Worm (Caenorhabditis elegans) whole organism, L1 larva: ENCODE data around the gene nhr-210.

Experiments
- C04F5.9 ChIP-seq: sonication (generic microtip); optimal IDR thresholded peaks from 2 replicates; lab custom pipeline; 2016; ENCODE audit warnings: missing genetic modification characterization, missing compliant biosample characterization
- C16A3.4 ChIP-seq: fragments of 150-350 bp; optimal IDR thresholded peaks from 2 replicates; lab custom pipeline; 2014; ENCODE audit warnings: missing biosample characterization, missing genetic modification characterization
- C34B4.2 ChIP-seq: sonication (generic microtip); optimal IDR thresholded peaks from 2 replicates; lab custom pipeline; 2017; ENCODE audit warnings: mild to moderate bottlenecking, missing genetic modification characterization, missing compliant biosample characterization
- F16B12.6 ChIP-seq: fragments of 150-350 bp; optimal IDR thresholded peaks from 2 replicates; lab custom pipeline; 2014; ENCODE audit warnings: missing biosample characterization, missing genetic modification characterization
- Y116A8C.19 ChIP-seq: sonication (generic microtip); optimal IDR thresholded peaks from 2 replicates; lab custom pipeline; 2016; ENCODE audit warnings: missing compliant biosample characterization, missing genetic modification characterization, borderline replicate concordance
- ama-1 ChIP-seq: fragments of 150-350 bp; optimal IDR thresholded peaks from 2 replicates; lab custom pipeline; 2014
- ceh-63 ChIP-seq: fragments of 200-800 bp; sonication (Bioruptor generic); optimal IDR thresholded peaks from 2 replicates; lab custom pipeline; 2018; ENCODE audit warnings: mild to moderate bottlenecking, missing genetic modification characterization, missing compliant biosample characterization
- ceh-90 ChIP-seq: sonication (generic microtip); optimal IDR thresholded peaks from 2 replicates; lab custom pipeline; 2016; ENCODE audit warnings: missing genetic modification characterization, missing compliant biosample characterization
- ces-1 ChIP-seq: fragments of 150-350 bp; optimal IDR thresholded peaks from 2 replicates; lab custom pipeline; 2014; ENCODE audit warnings: missing biosample characterization, missing genetic modification reagents, missing genetic modification characterization
- dpl-1 ChIP-seq, 3 experiments: fragments of 150-350 bp in 2 of 3; sonication (generic microtip) in 1 of 3; optimal IDR thresholded peaks; 2 replicates each; lab custom pipeline; 2014 to 2017; ENCODE audit warnings: missing biosample characterization in 3 of 3, missing genetic modification characterization in 3 of 3, missing genetic modification reagents in 3 of 3
- dsc-1 ChIP-seq: sonication (generic microtip); optimal IDR thresholded peaks from 2 replicates; lab custom pipeline; 2016; ENCODE audit warnings: mild to moderate bottlenecking, missing genetic modification characterization, missing compliant biosample characterization
- efl-1 ChIP-seq, 4 experiments: fragments of 150-350 bp; optimal IDR thresholded peaks in 3 of 4; peaks in 1 of 4; 1 replicate in 1 of 4; 2 replicates in 3 of 4; lab custom pipeline; 2014; ENCODE audit warnings: missing biosample characterization in 2 of 4, missing genetic modification characterization in 2 of 4, missing genetic modification reagents in 2 of 4
- efl-3 ChIP-seq: fragments of 200-800 bp; sonication (Bioruptor generic); optimal IDR thresholded peaks from 2 replicates; lab custom pipeline; 2018; ENCODE audit warnings: mild to moderate bottlenecking, missing genetic modification characterization, missing compliant biosample characterization
- egl-27 ChIP-seq, 2 experiments: fragments of 150-350 bp in 1 of 2; sonication (generic microtip); optimal IDR thresholded peaks; 3 replicates each; lab custom pipeline; 2017 to 2018; ENCODE audit warnings: missing biosample characterization in 2 of 2, missing genetic modification characterization in 2 of 2, missing genetic modification reagents in 2 of 2
- elt-3 ChIP-seq, 6 experiments: fragments of 150-350 bp in 1 of 6; sonication (generic microtip); optimal IDR thresholded peaks; 2 replicates each; lab custom pipeline; 2017 to 2018; ENCODE audit warnings: missing biosample characterization in 6 of 6, missing genetic modification characterization in 6 of 6, inconsistent platforms in 1 of 6
- fkh-10 ChIP-seq: sonication (generic microtip); optimal IDR thresholded peaks from 2 replicates; lab custom pipeline; 2017; ENCODE audit warnings: missing biosample characterization, missing genetic modification reagents, missing genetic modification characterization
- fkh-8 ChIP-seq: sonication (generic microtip); optimal IDR thresholded peaks from 2 replicates; lab custom pipeline; 2016; ENCODE audit warnings: mild to moderate bottlenecking, missing genetic modification characterization, missing compliant biosample characterization
- hlh-17 ChIP-seq: fragments of 200-800 bp; sonication (Bioruptor generic); optimal IDR thresholded peaks from 2 replicates; lab custom pipeline; 2018; ENCODE audit warnings: missing genetic modification characterization, mild to moderate bottlenecking, missing compliant biosample characterization, moderate library complexity, borderline replicate concordance
- hpl-2 ChIP-seq: fragments of 150-350 bp; optimal IDR thresholded peaks from 2 replicates; lab custom pipeline; 2014; ENCODE audit warnings: missing biosample characterization, missing genetic modification reagents, missing genetic modification characterization
- jun-1 ChIP-seq: fragments of 150-350 bp; optimal IDR thresholded peaks from 2 replicates; lab custom pipeline; 2014; ENCODE audit warnings: missing biosample characterization, missing genetic modification reagents, missing genetic modification characterization
- lin-14 ChIP-seq: fragments of 200-800 bp; sonication (Bioruptor generic); optimal IDR thresholded peaks from 2 replicates; lab custom pipeline; 2018; ENCODE audit warnings: mild to moderate bottlenecking, missing genetic modification characterization, moderate library complexity, missing compliant biosample characterization
- lsy-2 ChIP-seq, 2 experiments: fragments of 150-350 bp; optimal IDR thresholded peaks; 2 replicates each; lab custom pipeline; 2014; ENCODE audit warnings: missing biosample characterization in 2 of 2, missing genetic modification characterization in 2 of 2
- mdl-1 ChIP-seq, 2 experiments: fragments of 150-350 bp; optimal IDR thresholded peaks; 2 replicates each; lab custom pipeline; 2014 to 2017; ENCODE audit warnings: missing biosample characterization in 2 of 2, missing genetic modification characterization in 2 of 2, inconsistent platforms in 1 of 2
- mep-1 ChIP-seq: fragments of 150-350 bp; optimal IDR thresholded peaks from 2 replicates; lab custom pipeline; 2014; ENCODE audit warnings: missing biosample characterization, missing genetic modification characterization
- nhr-11 ChIP-seq: fragments of 150-350 bp; optimal IDR thresholded peaks from 2 replicates; lab custom pipeline; 2014; ENCODE audit warnings: missing biosample characterization, missing genetic modification characterization
- nhr-19 ChIP-seq: fragments of 200-800 bp; sonication (Bioruptor generic); conservative IDR thresholded peaks from 2 replicates; pipeline ENCODE4 v1.3.6; 2022; ENCODE audit warnings: missing genetic modification characterization, missing compliant biosample characterization
- nhr-28 ChIP-seq: fragments of 150-350 bp; optimal IDR thresholded peaks from 2 replicates; lab custom pipeline; 2014; ENCODE audit warnings: missing biosample characterization, missing genetic modification characterization
- nhr-47 ChIP-seq: sonication (generic microtip); optimal IDR thresholded peaks from 2 replicates; lab custom pipeline; 2016; ENCODE audit warnings: mild to moderate bottlenecking, missing genetic modification characterization, moderate library complexity, missing compliant biosample characterization
- nhr-76 ChIP-seq: sonication (generic microtip); optimal IDR thresholded peaks from 2 replicates; lab custom pipeline; 2017; ENCODE audit warnings: missing biosample characterization, missing genetic modification characterization
- nhr-85 ChIP-seq: sonication (generic microtip); peaks from one replicate; lab custom pipeline; 2016; ENCODE audit warnings: missing genetic modification characterization, inconsistent platforms, missing compliant biosample characterization
- nhr-90 ChIP-seq: sonication (generic microtip); optimal IDR thresholded peaks from 2 replicates; lab custom pipeline; 2016; ENCODE audit warnings: mild to moderate bottlenecking, missing genetic modification characterization, missing compliant biosample characterization; ENCODE audit not compliant: poor library complexity
- pag-3 ChIP-seq: sonication (generic microtip); optimal IDR thresholded peaks from 2 replicates; lab custom pipeline; 2017; ENCODE audit warnings: missing genetic modification characterization, mild to moderate bottlenecking, missing compliant biosample characterization, antibody characterized with exemption, borderline replicate concordance; ENCODE audit not compliant: insufficient read depth
- pax-3 ChIP-seq: fragments of 200-800 bp; sonication (Bioruptor generic); optimal IDR thresholded peaks from 2 replicates; lab custom pipeline; 2018; ENCODE audit warnings: mild to moderate bottlenecking, missing genetic modification characterization, moderate library complexity, missing compliant biosample characterization
- rnt-1 ChIP-seq: sonication (generic microtip); optimal IDR thresholded peaks from 2 replicates; lab custom pipeline; 2016; ENCODE audit warnings: mild to moderate bottlenecking, missing genetic modification characterization, moderate library complexity, missing compliant biosample characterization
- snu-23 ChIP-seq: sonication (generic microtip); optimal IDR thresholded peaks from 2 replicates; lab custom pipeline; 2016; ENCODE audit warnings: missing genetic modification characterization, missing compliant biosample characterization
- sptf-1 ChIP-seq: fragments of 150-350 bp; optimal IDR thresholded peaks from 2 replicates; lab custom pipeline; 2014; ENCODE audit warnings: missing biosample characterization, missing genetic modification characterization
- sup-37 ChIP-seq: fragments of 200-800 bp; sonication (Bioruptor generic); optimal IDR thresholded peaks from 2 replicates; lab custom pipeline; 2018; ENCODE audit warnings: mild to moderate bottlenecking, missing genetic modification characterization, missing compliant biosample characterization
- tlp-1 ChIP-seq: fragments of 150-350 bp; optimal IDR thresholded peaks from 2 replicates; lab custom pipeline; 2014; ENCODE audit warnings: missing biosample characterization, missing genetic modification characterization
- unc-30 ChIP-seq: sonication (generic microtip); optimal IDR thresholded peaks from 2 replicates; lab custom pipeline; 2017; ENCODE audit warnings: missing biosample characterization, missing genetic modification characterization
- unc-62 ChIP-seq: fragments of 150-350 bp; optimal IDR thresholded peaks from 2 replicates; lab custom pipeline; 2014; ENCODE audit warnings: missing biosample characterization, missing genetic modification reagents, missing genetic modification characterization
- unc-86 ChIP-seq: sonication (generic microtip); optimal IDR thresholded peaks from 2 replicates; lab custom pipeline; 2016; ENCODE audit warnings: missing genetic modification characterization, missing compliant biosample characterization
- xbp-1 ChIP-seq: sonication (generic microtip); optimal IDR thresholded peaks from 2 replicates; lab custom pipeline; 2016; ENCODE audit warnings: missing genetic modification characterization, missing compliant biosample characterization
- zip-4 ChIP-seq: fragments of 200-800 bp; sonication (Bioruptor generic); optimal IDR thresholded peaks from 2 replicates; lab custom pipeline; 2018; ENCODE audit warnings: mild to moderate bottlenecking, missing genetic modification characterization, moderate library complexity, missing compliant biosample characterization
- ztf-4 ChIP-seq: fragments of 150-350 bp; optimal IDR thresholded peaks from 2 replicates; lab custom pipeline; 2014; ENCODE audit warnings: missing biosample characterization, missing genetic modification characterization

nhr-210 gene

DNA sequence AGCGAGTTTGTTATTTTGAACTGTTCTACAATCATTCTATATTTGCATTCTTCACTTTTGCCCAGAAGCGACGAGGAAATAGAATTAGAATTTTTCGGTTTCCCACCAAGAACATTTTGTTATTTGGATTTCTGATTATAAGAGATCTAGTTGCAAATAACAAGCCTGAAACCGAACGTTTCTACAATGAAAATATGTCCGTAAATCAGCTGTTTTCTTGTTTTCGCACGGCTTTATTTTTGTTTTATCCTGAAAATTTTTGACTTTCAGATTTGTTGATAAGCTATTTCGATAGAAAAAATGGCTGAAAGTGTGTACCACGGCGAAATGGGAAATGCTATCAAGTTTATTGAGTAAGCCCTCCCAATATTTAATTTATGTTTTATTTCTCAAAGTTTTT is 8.3 kb upstream of the nhr-210 start, which contains the start of gene srw-108:
Gene srw-108, plus strand, starts transcription at position 301 of the 400 bp plus-strand sequence.
- TF ChIP-seq dpl-1 (GFP tag; optimal IDR thresholded peaks at IDR 0.05; lab: Kevin White, UChicago): no peak
- TF ChIP-seq C16A3.4 (tag; lab: Kevin White, UChicago): no peak
- TF ChIP-seq Y116A8C.19: no peak
- no peak for TF ChIP-seq egl-27 (tag; optimal IDR thresholded peaks at IDR 0.05; lab: Kevin White, UChicago)
- no peak for TF ChIP-seq efl-3 (GFP tag; lab: Kevin White, UChicago)
- no peak for TF ChIP-seq rnt-1 (tag; lab: Kevin White, UChicago)
- TF ChIP-seq lsy-2 (tag; optimal IDR thresholded peaks at IDR 0.05; lab: Kevin White, UChicago): no peak
- no peak for TF ChIP-seq ceh-63 (GFP tag; lab: Kevin White, UChicago)
- TF ChIP-seq nhr-76 (tag; lab: Kevin White, UChicago): no peak
- no peak for TF ChIP-seq ces-1

DNA sequence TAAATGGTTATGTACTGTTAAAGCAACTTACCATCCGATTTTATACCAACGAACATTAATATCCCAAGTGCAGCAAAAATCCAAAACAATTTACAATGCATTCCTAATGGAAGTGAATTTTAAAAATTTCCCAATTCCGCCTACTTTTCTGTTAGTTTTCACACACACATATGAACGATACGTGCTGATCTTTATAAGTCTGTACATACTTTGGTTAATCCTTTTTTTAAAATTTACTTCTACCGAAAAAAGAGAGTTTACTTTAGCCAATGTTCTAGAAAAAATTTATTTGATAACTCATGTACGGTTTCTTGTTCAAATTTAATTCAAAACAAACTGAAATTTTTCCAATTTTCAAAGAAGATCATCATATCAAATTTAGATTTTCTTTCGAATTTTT is 5.7 kb upstream of the nhr-210 start, which contains the start of gene R11G11.16:
Gene R11G11.16, minus strand, starts transcription at position 101 of the 400 bp plus-strand sequence.
- TF ChIP-seq lin-14 (GFP tag; lab: Kevin White, UChicago) (no peak), sup-37 (GFP tag; lab: Kevin White, UChicago) (no peak), efl-3 (GFP tag; lab: Kevin White, UChicago) (no peak), mdl-1 (tag; optimal IDR thresholded peaks at IDR 0.05; lab: Kevin White, UChicago) (no peak), pag-3 (tag; lab: Kevin White, UChicago) (no peak), unc-30 (tag; lab: Kevin White, UChicago) (no peak), tlp-1 (no peak), Y116A8C.19 (no peak), ama-1 (lab: Kevin White, UChicago) (no peak), nhr-85 (tag; lab: Kevin White, UChicago) (no peak), unc-62 (no peak), mep-1 (no peak)

DNA sequence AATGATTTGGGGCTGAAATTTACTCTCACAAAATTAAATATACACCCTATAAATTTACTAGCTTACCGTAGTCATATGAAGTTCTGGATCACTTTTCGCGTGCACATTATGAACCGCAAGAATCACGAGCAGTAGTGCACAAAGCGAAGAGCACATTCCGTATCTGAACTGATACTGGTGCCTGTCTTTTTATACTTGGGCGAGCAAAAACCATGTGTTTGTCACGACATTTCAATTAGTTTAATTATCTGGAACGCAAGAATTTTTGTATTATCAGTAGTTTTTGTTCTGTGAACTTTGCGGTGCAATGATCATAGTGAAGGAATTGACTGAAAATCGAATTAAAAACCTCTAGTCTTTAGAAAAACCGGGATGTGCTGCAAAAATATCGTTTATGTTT is 4.7 kb upstream of the nhr-210 start, which contains the start of gene lipl-3:
Gene lipl-3, minus strand, starts transcription at position 161 of the 400 bp plus-strand sequence.
- TF ChIP-seq zip-4 (GFP tag; lab: Kevin White, UChicago): no peak
- no peak for TF ChIP-seq pax-3 (tag; lab: Kevin White, UChicago)
- no peak for TF ChIP-seq nhr-28 (tag; lab: Kevin White, UChicago)
- TF ChIP-seq snu-23 (GFP tag; lab: Kevin White, UChicago): no peak
- no peak for TF ChIP-seq ztf-4 (tag; lab: Kevin White, UChicago)
- no peak for TF ChIP-seq C04F5.9 (tag; lab: Kevin White, UChicago)
- no peak for TF ChIP-seq hlh-17 (GFP tag; lab: Kevin White, UChicago)
- no peak for TF ChIP-seq nhr-90 (tag; lab: Kevin White, UChicago)
- no peak for TF ChIP-seq unc-86 (tag; lab: Kevin White, UChicago)
- no peak for TF ChIP-seq xbp-1 (tag; lab: Kevin White, UChicago)
- no peak for TF ChIP-seq nhr-47 (tag; lab: Kevin White, UChicago)
- TF ChIP-seq efl-1 (optimal IDR thresholded peaks at IDR 0.05; lab: Kevin White, UChicago): no peak
- no peak for TF ChIP-seq efl-1 (GFP tag; optimal IDR thresholded peaks at IDR 0.05 in 1 of 2; lab: Kevin White, UChicago)
- TF ChIP-seq ces-1: no peak

DNA sequence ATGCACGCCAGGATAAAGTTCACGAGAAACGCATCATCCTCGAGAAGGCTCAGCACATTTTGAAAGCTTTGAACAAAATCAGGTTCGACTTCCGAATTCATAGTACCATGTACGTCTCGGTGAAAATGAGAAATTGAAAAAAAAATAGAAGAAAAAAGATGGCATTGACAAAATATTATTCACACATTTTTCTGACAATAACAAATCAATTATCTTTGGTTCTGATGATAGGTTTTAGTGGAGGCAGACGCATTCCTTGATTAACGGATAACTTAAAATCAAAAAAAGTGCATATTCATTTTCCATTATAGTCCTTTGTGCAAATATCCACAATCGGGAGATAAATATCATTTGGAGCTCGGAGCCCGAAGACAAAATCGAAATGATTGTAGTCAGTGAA is 2.2 kb upstream of the nhr-210 start, which contains the start of gene srw-107:
Gene srw-107, minus strand, starts transcription at position 101 of the 400 bp plus-strand sequence.
- no peak for TF ChIP-seq jun-1
- no peak for TF ChIP-seq nhr-28 (tag; lab: Kevin White, UChicago)

DNA sequence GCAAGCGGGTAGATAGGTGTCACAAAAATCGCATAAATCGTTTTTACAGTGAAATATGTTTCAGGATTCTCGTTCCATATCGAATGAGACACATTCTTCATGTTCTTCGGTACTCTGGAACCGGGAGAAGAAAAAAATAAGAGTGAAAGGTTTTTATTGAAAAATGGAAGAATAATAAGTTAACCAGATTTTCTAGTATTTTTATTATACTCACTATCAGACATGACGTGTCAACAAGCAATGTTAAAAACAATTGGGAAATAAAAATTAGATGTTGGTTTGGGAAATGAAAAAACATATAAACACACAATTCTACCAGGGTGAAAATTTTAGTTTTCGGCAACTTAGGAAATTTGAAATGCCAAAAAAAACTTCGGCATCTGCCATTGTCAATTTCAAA is 6.9 kb downstream of the nhr-210 start, which contains the start of gene srh-37:
Gene srh-37, minus strand, starts transcription at position 101 of the 400 bp plus-strand sequence.
- no peak for TF ChIP-seq C34B4.2 (tag; lab: Kevin White, UChicago)
- no peak for TF ChIP-seq ceh-63 (GFP tag; lab: Kevin White, UChicago)
- no peak for TF ChIP-seq unc-30 (tag; lab: Kevin White, UChicago)
- no peak for TF ChIP-seq elt-3 (tag; optimal IDR thresholded peaks at IDR 0.05; lab: Kevin White, UChicago)
- no peak for TF ChIP-seq C16A3.4 (tag; lab: Kevin White, UChicago)
- TF ChIP-seq fkh-10 (GFP tag; lab: Kevin White, UChicago): no peak
- TF ChIP-seq nhr-19: no peak
- TF ChIP-seq ceh-90 (tag; lab: Kevin White, UChicago): no peak
- no peak for TF ChIP-seq sptf-1
- no peak for TF ChIP-seq F16B12.6 (tag; lab: Kevin White, UChicago)
- no peak for TF ChIP-seq fkh-8 (tag; lab: Kevin White, UChicago)
- no peak for TF ChIP-seq C04F5.9 (tag; lab: Kevin White, UChicago)
- TF ChIP-seq dsc-1 (tag; lab: Kevin White, UChicago): no peak
- no peak for TF ChIP-seq lin-14 (GFP tag; lab: Kevin White, UChicago)
- no peak for TF ChIP-seq mdl-1 (tag; optimal IDR thresholded peaks at IDR 0.05; lab: Kevin White, UChicago)
- TF ChIP-seq nhr-11 (tag; lab: Kevin White, UChicago): no peak
- no peak for TF ChIP-seq hpl-2 (GFP tag; lab: Kevin White, UChicago)
